Worm (Caenorhabditis elegans): ENCODE data around the gene str-81.

The str-81 gene

ce11 chrV:19250983-19251382, at the start of gene str-81:
TSS of gene str-81 (minus strand) at chrV:19251083.
- TF ChIP-seq snpc-1.3 (tag; optimal IDR thresholded peaks at IDR 0.05; ENCODE audit: insufficient read depth) = no peak
- TF ChIP-seq atf-7 (tag; optimal IDR thresholded peaks at IDR 0.05) = no peak
- TF ChIP-seq Y53G8AR.9 (GFP tag; conservative IDR thresholded peaks at IDR 0.05) = no peak
- no peak for TF ChIP-seq die-1 (tag; optimal IDR thresholded peaks at IDR 0.05)
- TF ChIP-seq aptf-2 (GFP tag; conservative IDR thresholded peaks at IDR 0.05) = no peak
- TF ChIP-seq akir-1 (GFP tag; optimal IDR thresholded peaks at IDR 0.05) = no peak
- TF ChIP-seq B0035.1 (tag; optimal IDR thresholded peaks at IDR 0.05) = no peak
- no peak for TF ChIP-seq madf-10 (tag; optimal IDR thresholded peaks at IDR 0.05)
- TF ChIP-seq F22D6.2 (tag; optimal IDR thresholded peaks at IDR 0.05) = no peak
- TF ChIP-seq C17E4.6 (GFP tag; IDR thresholded peaks at IDR 0.05) = no peak
- no peak for TF ChIP-seq F55B11.4 (tag; optimal IDR thresholded peaks at IDR 0.05; ENCODE audit: borderline replicate concordance, insufficient read depth)
- no peak for TF ChIP-seq B0019.2 (GFP tag; conservative IDR thresholded peaks at IDR 0.05)
- no peak for TF ChIP-seq lsy-27 (tag; optimal IDR thresholded peaks at IDR 0.05; ENCODE audit: borderline replicate concordance, insufficient read depth)
- no peak for TF ChIP-seq sdz-38 (tag; optimal IDR thresholded peaks at IDR 0.05)
- no peak for TF ChIP-seq zim-3 (tag; optimal IDR thresholded peaks at IDR 0.05)
- TF ChIP-seq mes-4 (tag; optimal IDR thresholded peaks at IDR 0.05) = no peak
- no peak for TF ChIP-seq attf-5 (GFP tag; optimal IDR thresholded peaks at IDR 0.05)

ce11 chrV:19299262-19299661, 48.4 kb upstream of the str-81 start, which contains the start of gene F55C9.14:
TSS of gene F55C9.14 (plus strand) at chrV:19299562.
- TF ChIP-seq dox-1 (GFP tag; IDR thresholded peaks at IDR 0.05) (no peak), unc-62 (GFP tag; optimal IDR thresholded peaks at IDR 0.05) (no peak), ztf-28 (GFP tag; IDR thresholded peaks at IDR 0.05) (no peak), athp-1 (tag; optimal IDR thresholded peaks at IDR 0.05) (no peak), hmg-20 (GFP tag; IDR thresholded peaks at IDR 0.05) (no peak), F23B12.7 (tag; optimal IDR thresholded peaks at IDR 0.05; ENCODE audit: insufficient read depth) (no peak), attf-3 (GFP tag; conservative IDR thresholded peaks at IDR 0.05) (no peak), ceh-58 (GFP tag; IDR thresholded peaks at IDR 0.05) (no peak), F22D6.2 (tag; optimal IDR thresholded peaks at IDR 0.05) (no peak), bed-1 (GFP tag; IDR thresholded peaks at IDR 0.05) (no peak), F57A8.1 (GFP tag; optimal IDR thresholded peaks at IDR 0.05) (no peak), F39B2.1 (GFP tag; IDR thresholded peaks at IDR 0.05) (no peak), mxl-1 (tag; optimal IDR thresholded peaks at IDR 0.05) (no peak), hrde-1 (tag; optimal IDR thresholded peaks at IDR 0.05; ENCODE audit: borderline replicate concordance) (no peak), lin-54 (GFP tag; optimal IDR thresholded peaks at IDR 0.05) (no peak), akir-1 (GFP tag; optimal IDR thresholded peaks at IDR 0.05) (no peak), zfh-2 (GFP tag; conservative IDR thresholded peaks at IDR 0.05) (no peak), Y56A3A.18 (GFP tag; IDR thresholded peaks at IDR 0.05) (no peak), Y79H2A.3 (GFP tag; conservative IDR thresholded peaks at IDR 0.05) (no peak)

ce11 chrV:19297510-19297909, 46.6 kb upstream of the str-81 start, which contains the start of gene fbxb-60:
TSS of gene fbxb-60 (plus strand) at chrV:19297810.
- TF ChIP-seq lsy-27 (tag; optimal IDR thresholded peaks at IDR 0.05; ENCODE audit: borderline replicate concordance, insufficient read depth) = no peak
- no peak for TF ChIP-seq die-1 (tag; optimal IDR thresholded peaks at IDR 0.05)
- TF ChIP-seq cebp-2 (GFP tag; IDR thresholded peaks at IDR 0.05) = no peak
- no peak for TF ChIP-seq dpl-1 (GFP tag; optimal IDR thresholded peaks at IDR 0.05)
- TF ChIP-seq F57C9.4 (tag; optimal IDR thresholded peaks at IDR 0.05) = no peak
- no peak for TF ChIP-seq C17E4.6 (GFP tag; IDR thresholded peaks at IDR 0.05)
- TF ChIP-seq F57A8.1 (GFP tag; optimal IDR thresholded peaks at IDR 0.05) = no peak
- TF ChIP-seq unc-62 (GFP tag; optimal IDR thresholded peaks at IDR 0.05) = no peak
- no peak for TF ChIP-seq snpc-3.4 (tag; optimal IDR thresholded peaks at IDR 0.05)
- no peak for TF ChIP-seq F22D6.2 (tag; optimal IDR thresholded peaks at IDR 0.05)
- TF ChIP-seq rcor-1 (GFP tag; IDR thresholded peaks at IDR 0.05) = no peak
- no peak for TF ChIP-seq egl-18 (GFP tag; IDR thresholded peaks at IDR 0.05)
- no peak for TF ChIP-seq F33H1.4 (GFP tag; IDR thresholded peaks at IDR 0.05)
